Worm (Caenorhabditis elegans): ENCODE measurements around the gene R74.7.

ce11 chrIII:4178564-4178963 lies 25.7 kb upstream of the R74.7 start, which contains the start of gene C16C10.2:
- TF ChIP-seq rec-8 (tag; optimal IDR thresholded peaks at IDR 0.05), result no peak
- TF ChIP-seq snpc-4 (GFP tag; optimal IDR thresholded peaks at IDR 0.05), result no peak
- TF ChIP-seq snpc-4 (tag; optimal IDR thresholded peaks at IDR 0.05), result no peak
- no peak for TF ChIP-seq ztf-18 (tag; optimal IDR thresholded peaks at IDR 0.05)
- TF ChIP-seq cebp-2 (GFP tag; IDR thresholded peaks at IDR 0.05), result no peak
- no peak for TF ChIP-seq let-607 (tag; optimal IDR thresholded peaks at IDR 0.05)
- no peak for TF ChIP-seq madf-8 (GFP tag; conservative IDR thresholded peaks at IDR 0.05)
- TF ChIP-seq ama-1 (optimal IDR thresholded peaks at IDR 0.05), result no peak
- no peak for TF ChIP-seq ama-1 (GFP tag; optimal IDR thresholded peaks at IDR 0.05)
- no peak for TF ChIP-seq unc-62 (GFP tag; optimal IDR thresholded peaks at IDR 0.05)
- no peak for TF ChIP-seq F10E7.11 (tag; optimal IDR thresholded peaks at IDR 0.05)
- TF ChIP-seq unc-130 (GFP tag; optimal IDR thresholded peaks at IDR 0.05), result no peak
- no peak for TF ChIP-seq lir-1 (GFP tag; conservative IDR thresholded peaks at IDR 0.05)
- TF ChIP-seq chd-7 (tag; optimal IDR thresholded peaks at IDR 0.05), result no peak

Data from whole organism, young adult.